Worm (Caenorhabditis elegans): ENCODE results near the gene fbxa-82.

DNA sequence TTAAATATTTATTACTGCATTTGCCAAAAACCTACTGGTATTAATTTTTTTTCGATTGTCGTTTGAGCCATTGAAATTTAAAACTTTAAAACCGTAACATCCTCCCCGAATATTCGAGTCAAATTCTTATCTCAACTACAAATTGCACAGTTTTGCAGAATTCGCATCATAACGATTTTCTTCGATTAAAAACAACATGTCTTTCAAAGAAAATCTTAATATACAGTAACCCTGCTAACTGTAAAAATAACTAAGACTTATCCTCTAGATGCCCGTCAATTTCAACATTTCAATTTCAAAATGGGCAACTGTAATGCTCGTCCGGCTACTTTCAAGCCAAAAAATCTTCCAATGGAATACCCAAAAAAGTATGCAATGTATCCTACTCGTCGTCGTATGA lies 31.6 kb downstream of the fbxa-82 start, which contains the start of gene F14H8.5:
- TF ChIP-seq him-1 (tag; optimal IDR thresholded peaks at IDR 0.05): no peak
- no peak for TF ChIP-seq dao-5 (tag; optimal IDR thresholded peaks at IDR 0.05)
- TF ChIP-seq W03F9.2 (tag; optimal IDR thresholded peaks at IDR 0.05): no peak

All from whole organism, L4/young adult.